Worm (Caenorhabditis elegans) whole organism, L4 larva: ENCODE results near the gene sdz-37.

Source experiments
- T20F7.1 ChIP-seq: fragments of 200-800 bp; sonication (Bioruptor generic); optimal IDR thresholded peaks from 2 replicates; lab custom pipeline; 2018; ENCODE audit warnings: mild to moderate bottlenecking, missing genetic modification characterization, missing compliant biosample characterization
- T26A8.4 ChIP-seq: fragments of 200-800 bp; sonication (Bioruptor generic); IDR thresholded peaks from 2 replicates; pipeline ENCODE4 v1.3.6; 2022; ENCODE audit warnings: missing genetic modification characterization, missing compliant biosample characterization
- Y5F2A.4 ChIP-seq: fragments of 200-800 bp; sonication (Bioruptor generic); optimal IDR thresholded peaks from 2 replicates; lab custom pipeline; 2018; ENCODE audit warnings: mild to moderate bottlenecking, missing genetic modification characterization, missing compliant biosample characterization
- ZK337.2 ChIP-seq: fragments of 200-800 bp; sonication (Bioruptor generic); IDR thresholded peaks from 2 replicates; pipeline ENCODE4 v1.3.6; 2022; ENCODE audit warnings: missing genetic modification reagents, missing genetic modification characterization, missing compliant biosample characterization
- aha-1 ChIP-seq: fragments of 150-350 bp; peaks from one replicate; lab custom pipeline; 2014; ENCODE audit warnings: missing biosample characterization, missing genetic modification characterization
- aly-2 ChIP-seq: sonication (generic microtip); optimal IDR thresholded peaks from 2 replicates; lab custom pipeline; 2018; ENCODE audit warnings: missing biosample characterization, missing genetic modification characterization
- ama-1 ChIP-seq: fragments of 150-350 bp; optimal IDR thresholded peaks from 2 replicates; lab custom pipeline; 2014; ENCODE audit warnings: inconsistent platforms, mixed read lengths
- ceh-28 ChIP-seq: fragments of 150-350 bp; optimal IDR thresholded peaks from 2 replicates; lab custom pipeline; 2014; ENCODE audit warnings: missing biosample characterization, missing genetic modification reagents, missing genetic modification characterization
- ceh-62 ChIP-seq: sonication (generic microtip); optimal IDR thresholded peaks from 2 replicates; lab custom pipeline; 2017; ENCODE audit warnings: missing biosample characterization, missing genetic modification characterization
- ceh-82 ChIP-seq: sonication (generic microtip); optimal IDR thresholded peaks from 2 replicates; lab custom pipeline; 2017; ENCODE audit warnings: missing biosample characterization, missing genetic modification characterization
- ces-1 ChIP-seq: fragments of 150-350 bp; sonication (generic microtip); optimal IDR thresholded peaks from 4 replicates; lab custom pipeline; 2014; ENCODE audit warnings: missing biosample characterization, missing genetic modification reagents, missing genetic modification characterization
- ctbp-1 ChIP-seq: fragments of 200-800 bp; sonication (Bioruptor generic); IDR thresholded peaks from 2 replicates; pipeline ENCODE4 v1.3.6; 2022; ENCODE audit warnings: missing genetic modification reagents, missing genetic modification characterization, missing compliant biosample characterization
- daf-12 ChIP-seq: fragments of 150-350 bp; optimal IDR thresholded peaks from 2 replicates; lab custom pipeline; 2014; ENCODE audit warnings: missing biosample characterization, missing genetic modification reagents, missing genetic modification characterization
- daf-8 ChIP-seq: fragments of 200-800 bp; sonication (Bioruptor generic); IDR thresholded peaks from 2 replicates; pipeline ENCODE4 v1.3.6; 2022; ENCODE audit warnings: missing genetic modification characterization, missing compliant biosample characterization
- dmd-6 ChIP-seq: fragments of 200-800 bp; sonication (Bioruptor generic); IDR thresholded peaks from 2 replicates; pipeline ENCODE4 v1.3.6; 2022; ENCODE audit warnings: missing genetic modification reagents, missing genetic modification characterization, missing compliant biosample characterization
- dmd-8 ChIP-seq: fragments of 200-800 bp; sonication (Bioruptor generic); IDR thresholded peaks from 2 replicates; pipeline ENCODE4 v1.3.6; 2022; ENCODE audit warnings: missing genetic modification characterization, missing compliant biosample characterization
- fkh-10 ChIP-seq: fragments of 150-350 bp; optimal IDR thresholded peaks from 2 replicates; lab custom pipeline; 2014; ENCODE audit warnings: missing biosample characterization, missing genetic modification reagents, missing genetic modification characterization
- fos-1 ChIP-seq: fragments of 150-350 bp; optimal IDR thresholded peaks from 2 replicates; lab custom pipeline; 2014; ENCODE audit warnings: missing biosample characterization, missing genetic modification characterization
- hif-1 ChIP-seq, 2 experiments: sonication (generic microtip); optimal IDR thresholded peaks; 2 replicates each; lab custom pipeline; 2016 to 2017; ENCODE audit warnings: missing compliant biosample characterization in 2 of 2, missing genetic modification characterization in 2 of 2, missing genetic modification reagents in 2 of 2, missing genotype in 2 of 2, mild to moderate bottlenecking in 1 of 2
- hlh-11 ChIP-seq: fragments of 200-800 bp; sonication (Bioruptor generic); optimal IDR thresholded peaks from 2 replicates; lab custom pipeline; 2018; ENCODE audit warnings: mild to moderate bottlenecking, missing genetic modification characterization, missing compliant biosample characterization
- jun-1 ChIP-seq: fragments of 150-350 bp; optimal IDR thresholded peaks from 2 replicates; lab custom pipeline; 2014; ENCODE audit warnings: missing biosample characterization, missing genetic modification reagents, missing genetic modification characterization
- lin-38 ChIP-seq: fragments of 200-800 bp; sonication (Bioruptor generic); IDR thresholded peaks from 2 replicates; pipeline ENCODE4 v1.3.6; 2022; ENCODE audit warnings: missing genetic modification reagents, missing genetic modification characterization, missing compliant biosample characterization
- madf-9 ChIP-seq: fragments of 200-800 bp; sonication (Bioruptor generic); conservative IDR thresholded peaks from 2 replicates; pipeline ENCODE4 v1.3.6; 2022; ENCODE audit warnings: missing genetic modification reagents, missing genetic modification characterization, missing compliant biosample characterization
- mdl-1 ChIP-seq, 2 experiments: fragments of 150-350 bp in 1 of 2; sonication (generic microtip) in 1 of 2; optimal IDR thresholded peaks; 2 replicates each; lab custom pipeline; 2014 to 2017; ENCODE audit warnings: missing biosample characterization in 2 of 2, missing genetic modification characterization in 2 of 2
- mdt-29 ChIP-seq: fragments of 200-800 bp; sonication (Bioruptor generic); IDR thresholded peaks from 2 replicates; pipeline ENCODE4 v1.3.6; 2022; ENCODE audit warnings: missing genetic modification reagents, missing genetic modification characterization, missing compliant biosample characterization
- mep-1 ChIP-seq: fragments of 150-350 bp; sonication (generic microtip); optimal IDR thresholded peaks from 3 replicates; lab custom pipeline; 2014; ENCODE audit warnings: missing biosample characterization, missing genetic modification characterization
- mes-2 ChIP-seq: sonication (generic microtip); optimal IDR thresholded peaks from 2 replicates; lab custom pipeline; 2016; ENCODE audit warnings: missing genotype, mild to moderate bottlenecking, missing genetic modification characterization, missing compliant biosample characterization; ENCODE audit not compliant: poor library complexity, severe bottlenecking
- mxl-2 ChIP-seq: fragments of 200-800 bp; sonication (Bioruptor generic); conservative IDR thresholded peaks from 2 replicates; pipeline ENCODE4 v1.3.6; 2022; ENCODE audit warnings: missing genetic modification reagents, missing genetic modification characterization, missing compliant biosample characterization
- mxl-3 ChIP-seq: fragments of 200-800 bp; sonication (Bioruptor generic); optimal IDR thresholded peaks from 2 replicates; lab custom pipeline; 2018; ENCODE audit warnings: mild to moderate bottlenecking, missing genetic modification characterization, missing compliant biosample characterization
- nhr-102 ChIP-seq: sonication (generic microtip); optimal IDR thresholded peaks from 2 replicates; lab custom pipeline; 2016; ENCODE audit warnings: mild to moderate bottlenecking, missing genetic modification characterization, moderate library complexity, missing compliant biosample characterization
- nhr-11 ChIP-seq: fragments of 150-350 bp; optimal IDR thresholded peaks from 2 replicates; lab custom pipeline; 2014; ENCODE audit warnings: missing biosample characterization, missing genetic modification characterization
- nhr-25 ChIP-seq: sonication (generic microtip); optimal IDR thresholded peaks from 2 replicates; lab custom pipeline; 2017; ENCODE audit warnings: missing genetic modification characterization, mild to moderate bottlenecking, missing compliant biosample characterization, antibody characterized with exemption, moderate library complexity, borderline replicate concordance; ENCODE audit not compliant: insufficient read depth
- nhr-28 ChIP-seq: fragments of 150-350 bp; optimal IDR thresholded peaks from 2 replicates; lab custom pipeline; 2014; ENCODE audit warnings: missing biosample characterization, missing genetic modification characterization
- nhr-48 ChIP-seq: sonication (generic microtip); optimal IDR thresholded peaks from 2 replicates; lab custom pipeline; 2016; ENCODE audit warnings: mild to moderate bottlenecking, missing genetic modification characterization, missing compliant biosample characterization
- nhr-76 ChIP-seq: fragments of 150-350 bp; optimal IDR thresholded peaks from 2 replicates; lab custom pipeline; 2014; ENCODE audit warnings: missing biosample characterization, missing genetic modification characterization
- nhr-77 ChIP-seq: fragments of 150-350 bp; optimal IDR thresholded peaks from 2 replicates; lab custom pipeline; 2014; ENCODE audit warnings: missing biosample characterization, missing genetic modification characterization
- pha-4 ChIP-seq, 2 experiments: fragments of 150-350 bp in 1 of 2; fragments of 200-800 bp in 1 of 2; sonication (Bioruptor generic) in 1 of 2; IDR thresholded peaks in 1 of 2; optimal IDR thresholded peaks in 1 of 2; 2 replicates each; pipeline versions ENCODE4 v1.3.6 to Lab custom; 2014 to 2022; ENCODE audit warnings: missing genetic modification characterization in 2 of 2, missing genetic modification reagents in 2 of 2, missing biosample characterization in 1 of 2, missing compliant biosample characterization in 1 of 2
- rbr-2 ChIP-seq: sonication (generic microtip); optimal IDR thresholded peaks from 2 replicates; lab custom pipeline; 2016; ENCODE audit warnings: missing genotype, missing genetic modification characterization, missing compliant biosample characterization
- set-16 ChIP-seq: fragments of 200-800 bp; sonication (Bioruptor generic); IDR thresholded peaks from 2 replicates; pipeline ENCODE4 v1.3.6; 2022; ENCODE audit warnings: missing genetic modification reagents, missing genetic modification characterization, missing compliant biosample characterization
- skn-1 ChIP-seq: fragments of 150-350 bp; optimal IDR thresholded peaks from 2 replicates; lab custom pipeline; 2014; ENCODE audit warnings: missing biosample characterization, missing genetic modification characterization
- snpc-1.2 ChIP-seq: fragments of 200-800 bp; sonication (Bioruptor generic); IDR thresholded peaks from 2 replicates; pipeline ENCODE4 v1.3.6; 2022; ENCODE audit warnings: missing genetic modification reagents, missing genetic modification characterization, missing compliant biosample characterization
- snpc-4 ChIP-seq: fragments of 150-350 bp; optimal IDR thresholded peaks from 2 replicates; lab custom pipeline; 2014; ENCODE audit warnings: missing biosample characterization, missing genetic modification characterization
- unc-39 ChIP-seq: sonication (generic microtip); optimal IDR thresholded peaks from 2 replicates; lab custom pipeline; 2017; ENCODE audit warnings: missing biosample characterization, missing genetic modification characterization
- vab-7 ChIP-seq: fragments of 200-800 bp; sonication (Bioruptor generic); IDR thresholded peaks from 2 replicates; pipeline ENCODE4 v1.3.6; 2022; ENCODE audit warnings: missing genetic modification reagents, missing genetic modification characterization, missing compliant biosample characterization
- zag-1 ChIP-seq: fragments of 150-350 bp; optimal IDR thresholded peaks from 2 replicates; lab custom pipeline; 2014; ENCODE audit warnings: missing biosample characterization, missing genetic modification characterization
- zfp-2 ChIP-seq: sonication (generic microtip); optimal IDR thresholded peaks from 2 replicates; lab custom pipeline; 2016; ENCODE audit warnings: mild to moderate bottlenecking, missing genetic modification characterization, missing compliant biosample characterization
- zfp-3 ChIP-seq: fragments of 200-800 bp; sonication (Bioruptor generic); conservative IDR thresholded peaks from 2 replicates; pipeline ENCODE4 v1.3.6; 2022; ENCODE audit warnings: missing genetic modification reagents, missing genetic modification characterization, missing compliant biosample characterization
- zip-11 ChIP-seq: fragments of 200-800 bp; sonication (Bioruptor generic); IDR thresholded peaks from 2 replicates; pipeline ENCODE4 v1.3.6; 2022; ENCODE audit warnings: missing genetic modification characterization, missing compliant biosample characterization
- zip-2 ChIP-seq: fragments of 150-350 bp; optimal IDR thresholded peaks from 2 replicates; lab custom pipeline; 2014; ENCODE audit warnings: missing biosample characterization, missing genetic modification characterization

sdz-37 gene

DNA sequence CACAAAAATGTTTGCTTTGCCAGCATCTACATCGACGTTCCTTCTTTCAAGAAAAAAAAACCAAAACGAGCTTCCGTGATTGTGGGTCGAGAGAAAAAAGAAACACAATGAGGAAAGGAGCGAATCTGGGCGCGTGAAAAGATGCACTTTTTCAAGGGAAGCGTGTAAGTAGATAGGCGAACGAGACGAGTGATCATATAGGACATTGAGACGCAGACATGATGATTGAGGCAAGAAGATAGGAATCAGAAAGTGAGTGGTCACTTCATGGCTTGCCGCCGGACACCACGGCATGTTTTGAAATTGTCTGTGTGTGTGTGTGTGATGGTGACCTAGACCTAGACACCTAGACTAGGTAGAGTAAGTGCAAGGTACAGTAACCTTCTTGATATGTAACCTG lies 36.9 kb downstream of the sdz-37 start (continued):
- TF ChIP-seq dmd-8 (GFP tag; lab: Robert Waterston, UW) = 0 out of 2 replicates have a peak, but pooled peaks have one; percentile 37
- no peak for TF ChIP-seq fos-1 (tag; lab: Kevin White, UChicago)
- TF ChIP-seq hlh-11 (tag; lab: Kevin White, UChicago) = peak; percentile 76
- TF ChIP-seq nhr-77 = peak; percentile 25
- TF ChIP-seq aha-1 = peak; percentile 92

DNA sequence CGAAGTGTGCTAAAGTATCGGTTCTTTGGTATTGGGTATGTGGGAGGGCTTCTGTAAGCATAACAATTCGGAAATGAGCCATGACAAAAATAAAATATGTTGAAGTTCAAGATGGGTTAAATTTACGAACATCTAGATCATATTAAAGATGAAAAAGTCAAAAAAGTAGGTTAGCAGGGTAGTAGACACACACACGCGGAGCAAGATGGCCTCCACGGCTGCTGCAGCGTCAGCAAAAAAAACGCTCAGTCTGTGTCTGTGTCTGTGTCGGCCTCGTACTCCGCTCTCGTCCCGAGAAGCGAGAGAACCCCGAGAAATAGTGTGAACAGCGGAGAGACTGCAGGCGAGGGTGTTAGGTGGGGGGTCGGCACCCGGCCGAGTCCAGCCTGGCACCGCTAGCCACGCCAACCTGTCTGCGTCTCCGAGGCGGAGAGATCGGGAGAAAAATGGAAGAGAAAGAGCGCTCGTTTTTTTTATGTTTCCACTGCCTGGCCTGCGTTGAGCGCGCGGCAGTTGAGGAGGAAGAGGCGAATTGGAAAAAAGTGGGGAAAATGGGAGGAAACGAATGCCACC lies 37.9 kb downstream of the sdz-37 start, which contains the start of gene myrf-1:
Gene myrf-1 (minus strand): TSS at position 51 of the 573 bp plus-strand sequence.
- TF ChIP-seq ceh-82 (tag; lab: Kevin White, UChicago) (no peak), ama-1 (lab: Kevin White, UChicago) (no peak), mes-2 (tag; lab: Kevin White, UChicago) (peak; percentile 81), zfp-2 (tag; lab: Kevin White, UChicago) (peak; percentile 10), unc-39 (tag; lab: Kevin White, UChicago) (no peak), lin-38 (GFP tag; lab: Robert Waterston, UW) (peak; percentile 63), vab-7 (GFP tag; lab: Robert Waterston, UW) (peak; percentile 64; the same call in 1 of the 2 replicates), mxl-2 (GFP tag; lab: Robert Waterston, UW) (no peak; the same call in 1 of the 2 replicates), nhr-28 (tag; lab: Kevin White, UChicago) (peak; percentile 83), ZK337.2 (GFP tag; lab: Robert Waterston, UW) (no peak), ceh-28 (no peak), nhr-77 (peak; percentile 89), aly-2 (tag; lab: Kevin White, UChicago) (no peak), nhr-48 (peak; percentile 78), ctbp-1 (GFP tag; lab: Robert Waterston, UW) (peak; percentile 91), mdt-29 (GFP tag; lab: Robert Waterston, UW) (no peak), pha-4 (GFP tag; IDR thresholded peaks at IDR 0.05; lab: Robert Waterston, UW) (peak; percentile 85), pha-4 (tag; optimal IDR thresholded peaks at IDR 0.05; lab: Kevin White, UChicago) (peak; percentile 32), zag-1 (no peak), snpc-1.2 (no peak), Y5F2A.4 (GFP tag; lab: Kevin White, UChicago) (no peak), zip-2 (tag; lab: Kevin White, UChicago) (no peak), T26A8.4 (GFP tag; lab: Robert Waterston, UW) (peak; percentile 90), madf-9 (GFP tag; lab: Robert Waterston, UW) (no peak; the same call in 1 of the 2 replicates), hif-1 (tag; optimal IDR thresholded peaks at IDR 0.05; lab: Kevin White, UChicago) (peak in 1 of 2 experiments; percentile 88), daf-12 (tag; lab: Kevin White, UChicago) (no peak), hlh-11 (tag; lab: Kevin White, UChicago) (peak; percentile 98), ces-1 (GFP tag; lab: Kevin White, UChicago) (no peak), dmd-6 (GFP tag; lab: Robert Waterston, UW) (peak; percentile 84), nhr-25 (peak; percentile 89), zip-11 (GFP tag; lab: Robert Waterston, UW) (no peak), daf-8 (GFP tag; lab: Robert Waterston, UW) (no peak), ceh-62 (tag; lab: Kevin White, UChicago) (no peak), rbr-2 (peak; percentile 92), mxl-3 (GFP tag; lab: Kevin White, UChicago) (peak; percentile 96), zfp-3 (no peak), skn-1 (tag; lab: Kevin White, UChicago) (no peak), set-16 (GFP tag; lab: Robert Waterston, UW) (peak; percentile 100), fos-1 (tag; lab: Kevin White, UChicago) (no peak), fkh-10 (GFP tag; lab: Kevin White, UChicago) (peak; percentile 7), nhr-76 (tag; lab: Kevin White, UChicago) (no peak), nhr-11 (peak; percentile 95), jun-1 (tag; lab: Kevin White, UChicago) (peak; percentile 58), mdl-1 (tag; optimal IDR thresholded peaks at IDR 0.05; lab: Kevin White, UChicago) (peak; percentile 59 to 92), T20F7.1 (GFP tag; lab: Kevin White, UChicago) (peak; percentile 44), snpc-4 (tag; lab: Kevin White, UChicago) (no peak), mep-1 (tag; lab: Kevin White, UChicago) (peak; percentile 91), nhr-102 (tag; lab: Kevin White, UChicago) (peak; percentile 63)
